Worm (Caenorhabditis elegans) whole organism, early embryonic: ENCODE measurements around the gene glb-11.

Experiments
- B0310.2 ChIP-seq: sonication (generic microtip); optimal IDR thresholded peaks from 2 replicates; lab custom pipeline; 2016; ENCODE audit warnings: mild to moderate bottlenecking, missing genetic modification characterization, missing compliant biosample characterization
- F13C5.2 ChIP-seq: sonication (generic microtip); optimal IDR thresholded peaks from 2 replicates; lab custom pipeline; 2017; ENCODE audit warnings: mild to moderate bottlenecking, missing genetic modification characterization, inconsistent platforms, missing compliant biosample characterization
- aly-1 ChIP-seq: sonication (generic microtip); optimal IDR thresholded peaks from 2 replicates; lab custom pipeline; 2016; ENCODE audit warnings: missing genetic modification characterization, missing compliant biosample characterization
- ama-1 ChIP-seq: fragments of 150-350 bp; optimal IDR thresholded peaks from 2 replicates; lab custom pipeline; 2014
- ceh-13 ChIP-seq: fragments of 200-800 bp; sonication (Bioruptor generic); optimal IDR thresholded peaks from 2 replicates; lab custom pipeline; 2018; ENCODE audit warnings: mild to moderate bottlenecking, missing genetic modification characterization, missing compliant biosample characterization
- ceh-36 ChIP-seq: sonication (generic microtip); optimal IDR thresholded peaks from 2 replicates; lab custom pipeline; 2016; ENCODE audit warnings: missing genetic modification characterization, inconsistent platforms, missing compliant biosample characterization
- ets-7 ChIP-seq: sonication (generic microtip); optimal IDR thresholded peaks from 2 replicates; lab custom pipeline; 2016; ENCODE audit warnings: missing genotype, missing genetic modification characterization, missing compliant biosample characterization
- flt-1 ChIP-seq: fragments of 200-800 bp; sonication (Bioruptor generic); IDR thresholded peaks from 2 replicates; pipeline ENCODE4 v1.3.6; 2022; ENCODE audit warnings: missing genetic modification characterization, missing compliant biosample characterization
- hmbx-1 ChIP-seq: sonication (generic microtip); optimal IDR thresholded peaks from 2 replicates; lab custom pipeline; 2016; ENCODE audit warnings: mild to moderate bottlenecking, missing genetic modification characterization, missing compliant biosample characterization
- hmg-4 ChIP-seq: fragments of 200-800 bp; sonication (Bioruptor generic); optimal IDR thresholded peaks from 2 replicates; lab custom pipeline; 2018; ENCODE audit warnings: mild to moderate bottlenecking, missing genetic modification characterization, missing compliant biosample characterization
- hnd-1 ChIP-seq: sonication (generic microtip); optimal IDR thresholded peaks from 2 replicates; lab custom pipeline; 2016; ENCODE audit warnings: missing genetic modification characterization, missing compliant biosample characterization
- pes-1 ChIP-seq: fragments of 200-800 bp; sonication (Bioruptor generic); IDR thresholded peaks from 2 replicates; pipeline ENCODE4 v1.3.6; 2022; ENCODE audit warnings: missing genetic modification reagents, missing genetic modification characterization, missing compliant biosample characterization
- scrt-1 ChIP-seq: fragments of 200-800 bp; sonication (Bioruptor generic); IDR thresholded peaks from 2 replicates; pipeline ENCODE4 v1.3.6; 2022; ENCODE audit warnings: missing genetic modification characterization, missing compliant biosample characterization
- sea-1 ChIP-seq: fragments of 200-800 bp; sonication (Bioruptor generic); conservative IDR thresholded peaks from 2 replicates; pipeline ENCODE4 v1.3.6; 2022; ENCODE audit warnings: missing genetic modification characterization, missing compliant biosample characterization
- tbx-11 ChIP-seq: fragments of 200-800 bp; sonication (Bioruptor generic); IDR thresholded peaks from 2 replicates; pipeline ENCODE4 v1.3.6; 2022; ENCODE audit warnings: missing genetic modification characterization, missing compliant biosample characterization
- tbx-37 ChIP-seq: fragments of 200-800 bp; sonication (Bioruptor generic); conservative IDR thresholded peaks from 2 replicates; pipeline ENCODE4 v1.3.6; 2022; ENCODE audit warnings: missing genetic modification reagents, missing genetic modification characterization, missing compliant biosample characterization
- tra-4 ChIP-seq: sonication (generic microtip); optimal IDR thresholded peaks from 2 replicates; lab custom pipeline; 2017; ENCODE audit warnings: missing genetic modification characterization, missing compliant biosample characterization

The glb-11 gene

DNA sequence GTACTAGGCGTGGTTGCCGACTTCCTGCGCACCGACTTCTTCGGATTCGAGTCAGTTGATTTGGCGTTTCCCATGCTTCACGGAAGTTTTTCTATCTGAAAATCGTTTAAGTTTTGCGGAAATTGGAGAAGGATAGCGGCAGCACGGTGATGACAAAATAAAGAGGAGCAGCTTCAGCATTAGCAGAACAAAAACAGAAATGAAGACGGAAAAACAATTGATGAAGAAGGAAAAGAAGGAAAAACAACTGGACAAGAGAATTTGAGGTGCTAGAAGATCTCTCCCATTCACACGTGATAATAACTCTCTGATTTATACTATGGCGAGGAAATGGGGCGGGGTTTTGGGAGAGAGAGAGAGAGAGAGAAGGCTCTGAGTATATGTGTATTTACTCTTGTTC, at the start of gene glb-11:
glb-11 (minus strand) TSS at position 101 of the 400 bp plus-strand sequence.
- TF ChIP-seq ceh-36 (no peak), scrt-1 (GFP tag; lab: Robert Waterston, UW) (no peak), tbx-37 (GFP tag; lab: Robert Waterston, UW) (no peak), flt-1 (GFP tag; lab: Robert Waterston, UW) (no peak), aly-1 (tag; lab: Kevin White, UChicago) (no peak), ceh-13 (GFP tag; lab: Kevin White, UChicago) (no peak), hnd-1 (tag; lab: Kevin White, UChicago) (no peak), tra-4 (tag; lab: Kevin White, UChicago) (no peak)

DNA sequence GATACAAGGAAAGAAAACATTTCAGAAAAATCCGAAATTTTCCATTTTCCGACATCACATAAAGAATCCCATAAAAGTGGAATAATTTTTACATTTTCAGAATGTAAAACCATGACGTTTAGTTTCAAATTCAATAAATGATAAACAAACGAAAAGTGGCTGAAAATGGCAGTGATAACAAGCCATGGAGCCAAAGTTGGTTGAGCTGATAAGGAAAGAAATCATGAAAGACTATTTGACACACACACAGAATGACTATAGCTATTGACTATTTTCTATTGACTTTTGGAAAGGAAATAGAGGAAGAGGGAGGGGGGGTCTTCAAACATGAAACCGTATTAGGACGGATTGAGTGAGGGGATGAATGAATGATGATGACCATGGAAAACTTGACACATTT, 47.8 kb upstream of the glb-11 start:
- no peak for TF ChIP-seq ceh-13 (GFP tag; lab: Kevin White, UChicago)
- no peak for TF ChIP-seq tbx-11
- no peak for TF ChIP-seq hmg-4 (GFP tag; lab: Kevin White, UChicago)
- no peak for TF ChIP-seq aly-1 (tag; lab: Kevin White, UChicago)
- TF ChIP-seq ceh-36, result no peak
- TF ChIP-seq scrt-1 (GFP tag; lab: Robert Waterston, UW), result no peak
- no peak for TF ChIP-seq sea-1
- TF ChIP-seq ets-7 (tag; lab: Kevin White, UChicago), result no peak
- TF ChIP-seq ama-1 (lab: Kevin White, UChicago), result no peak
- no peak for TF ChIP-seq hnd-1 (tag; lab: Kevin White, UChicago)
- TF ChIP-seq hmbx-1, result no peak
- TF ChIP-seq flt-1 (GFP tag; lab: Robert Waterston, UW), result no peak
- no peak for TF ChIP-seq F13C5.2 (tag; lab: Kevin White, UChicago)
- TF ChIP-seq pes-1, result no peak
- TF ChIP-seq tra-4 (tag; lab: Kevin White, UChicago), result no peak
- TF ChIP-seq B0310.2 (tag; lab: Kevin White, UChicago), result no peak
- TF ChIP-seq tbx-37 (GFP tag; lab: Robert Waterston, UW), result no peak

DNA sequence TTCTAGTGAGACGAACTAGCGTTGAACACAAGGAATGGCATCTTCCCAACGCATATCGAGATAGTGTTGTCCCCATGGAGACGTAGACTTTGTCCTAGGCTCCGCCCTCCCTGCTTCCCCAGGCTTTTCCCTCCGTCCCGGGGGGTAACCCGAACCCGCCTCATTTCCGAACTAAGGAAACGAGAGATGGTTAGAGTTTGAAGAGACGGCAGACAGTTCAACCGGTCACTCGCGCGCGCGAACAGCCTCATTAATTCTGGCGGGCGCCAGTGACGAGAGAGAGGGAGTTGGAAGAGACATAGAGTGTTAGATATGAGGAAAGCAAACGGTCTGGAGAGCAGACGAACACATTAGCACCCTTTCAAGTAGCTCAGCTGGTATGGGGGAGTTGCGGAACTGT, 45.3 kb upstream of the glb-11 start:
- no peak for TF ChIP-seq sea-1
- no peak for TF ChIP-seq scrt-1 (GFP tag; lab: Robert Waterston, UW)
- no peak for TF ChIP-seq tra-4 (tag; lab: Kevin White, UChicago)
- TF ChIP-seq ceh-36, result no peak
- TF ChIP-seq flt-1 (GFP tag; lab: Robert Waterston, UW), result no peak
- no peak for TF ChIP-seq aly-1 (tag; lab: Kevin White, UChicago)
- no peak for TF ChIP-seq ama-1 (lab: Kevin White, UChicago)
- no peak for TF ChIP-seq pes-1
- no peak for TF ChIP-seq B0310.2 (tag; lab: Kevin White, UChicago)
- TF ChIP-seq hmbx-1, result no peak
- TF ChIP-seq F13C5.2 (tag; lab: Kevin White, UChicago), result no peak
- TF ChIP-seq ceh-13 (GFP tag; lab: Kevin White, UChicago), result no peak

DNA sequence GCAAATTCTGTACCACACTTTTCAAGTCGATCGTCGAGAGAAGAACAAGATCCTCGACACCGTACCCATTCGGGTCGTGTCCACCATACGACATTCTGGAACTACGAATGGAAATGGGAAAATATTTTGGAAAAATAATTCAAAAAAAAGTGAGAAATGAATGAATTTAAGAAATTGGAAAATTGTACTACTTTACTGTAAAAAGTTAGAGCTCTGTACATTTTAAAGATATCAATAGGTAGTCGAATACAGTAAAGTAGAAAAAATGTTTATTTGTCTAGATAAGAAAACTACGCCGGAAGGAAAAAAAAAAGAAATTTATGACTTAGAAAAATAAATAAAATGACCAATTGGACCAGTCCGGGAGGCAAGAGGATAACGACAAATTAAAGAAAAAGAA, 44.8 kb upstream of the glb-11 start, which contains the start of gene hum-5:
hum-5 (minus strand) TSS at position 101 of the 400 bp plus-strand sequence.
- TF ChIP-seq ets-7 (tag; lab: Kevin White, UChicago) (no peak), scrt-1 (GFP tag; lab: Robert Waterston, UW) (no peak), tbx-37 (GFP tag; lab: Robert Waterston, UW) (no peak), hmg-4 (GFP tag; lab: Kevin White, UChicago) (no peak), ceh-36 (no peak), hnd-1 (tag; lab: Kevin White, UChicago) (no peak), tra-4 (tag; lab: Kevin White, UChicago) (no peak), ceh-13 (GFP tag; lab: Kevin White, UChicago) (no peak), aly-1 (tag; lab: Kevin White, UChicago) (no peak), pes-1 (no peak), B0310.2 (tag; lab: Kevin White, UChicago) (no peak), tbx-11 (no peak), F13C5.2 (tag; lab: Kevin White, UChicago) (no peak), hmbx-1 (no peak), ama-1 (lab: Kevin White, UChicago) (no peak), flt-1 (GFP tag; lab: Robert Waterston, UW) (no peak), sea-1 (no peak)

DNA sequence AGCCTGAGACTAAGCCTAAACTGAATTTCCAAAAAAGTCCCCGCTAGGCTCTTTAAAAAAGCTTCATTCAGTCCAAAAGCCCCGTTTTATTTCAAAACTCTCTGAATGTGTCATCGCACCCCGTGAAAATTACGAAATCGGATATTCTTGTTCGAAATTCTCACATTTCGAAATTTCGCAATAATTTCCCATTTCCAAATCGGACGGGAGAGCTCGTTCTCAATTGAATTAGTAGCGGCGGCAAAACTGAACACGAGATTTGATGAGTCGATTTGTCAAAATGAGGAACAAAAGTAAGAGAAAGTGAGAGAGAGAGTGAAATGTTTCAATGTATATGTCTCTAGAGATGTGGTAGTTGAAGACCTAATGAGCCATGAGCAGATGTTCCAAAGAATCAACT, 43.0 kb upstream of the glb-11 start:
- TF ChIP-seq scrt-1 (GFP tag; lab: Robert Waterston, UW) (no peak), F13C5.2 (tag; lab: Kevin White, UChicago) (no peak), flt-1 (GFP tag; lab: Robert Waterston, UW) (no peak)

DNA sequence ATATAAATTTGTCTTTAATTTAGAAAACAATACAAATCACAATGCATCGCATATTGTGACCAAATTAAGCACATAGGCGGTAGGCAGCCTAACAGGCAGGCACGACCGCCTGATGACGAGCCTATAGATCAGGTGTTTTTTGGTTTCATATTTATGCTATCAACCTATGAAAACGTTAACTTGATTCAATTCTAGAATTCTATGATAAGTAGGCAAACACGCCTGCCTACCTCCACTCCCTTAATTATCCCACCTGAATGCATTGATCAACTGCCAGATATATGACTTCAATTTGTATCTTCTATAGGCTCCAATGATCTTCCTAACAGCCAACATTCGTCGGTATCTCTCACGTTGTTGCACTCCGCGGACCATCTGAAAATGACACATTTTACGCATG, 38.9 kb upstream of the glb-11 start:
- TF ChIP-seq hmbx-1, result no peak
- TF ChIP-seq ets-7 (tag; lab: Kevin White, UChicago), result no peak
- TF ChIP-seq tra-4 (tag; lab: Kevin White, UChicago), result no peak
- no peak for TF ChIP-seq scrt-1 (GFP tag; lab: Robert Waterston, UW)
- no peak for TF ChIP-seq ama-1 (lab: Kevin White, UChicago)
- TF ChIP-seq hmg-4 (GFP tag; lab: Kevin White, UChicago), result no peak
- no peak for TF ChIP-seq aly-1 (tag; lab: Kevin White, UChicago)
- TF ChIP-seq pes-1, result no peak
- TF ChIP-seq tbx-37 (GFP tag; lab: Robert Waterston, UW), result no peak
- TF ChIP-seq sea-1, result no peak
- TF ChIP-seq hnd-1 (tag; lab: Kevin White, UChicago), result no peak
- no peak for TF ChIP-seq ceh-36
- no peak for TF ChIP-seq tbx-11
- TF ChIP-seq F13C5.2 (tag; lab: Kevin White, UChicago), result no peak

DNA sequence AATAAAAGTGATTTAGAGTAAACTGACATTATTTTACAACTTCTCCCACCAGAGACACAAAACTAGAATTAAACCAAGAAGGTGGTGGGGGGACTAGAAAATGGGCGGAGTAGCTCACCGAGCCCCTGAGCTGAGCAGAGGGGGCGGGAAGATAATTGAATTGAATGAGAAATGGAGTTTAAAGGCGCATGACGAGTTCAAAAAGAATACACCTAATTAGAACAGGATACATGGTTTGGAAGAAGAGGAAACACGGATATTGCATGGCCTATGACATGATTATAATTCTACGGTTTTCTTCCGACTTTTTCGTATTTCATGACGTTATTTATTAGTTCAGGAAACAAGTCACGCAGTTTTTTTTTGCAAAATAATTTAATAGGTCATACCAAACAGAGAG, 36.1 kb upstream of the glb-11 start, which contains the start of gene T02C12.5:
T02C12.5 (minus strand) TSS at position 101 of the 400 bp plus-strand sequence.
- TF ChIP-seq ama-1 (lab: Kevin White, UChicago) (no peak), scrt-1 (GFP tag; lab: Robert Waterston, UW) (no peak), pes-1 (no peak), hnd-1 (tag; lab: Kevin White, UChicago) (no peak), F13C5.2 (tag; lab: Kevin White, UChicago) (no peak), ceh-13 (GFP tag; lab: Kevin White, UChicago) (no peak), tbx-37 (GFP tag; lab: Robert Waterston, UW) (no peak), aly-1 (tag; lab: Kevin White, UChicago) (no peak)
